Worm (Caenorhabditis elegans) whole organism, mixed stage, embryonic: Measurements from ENCODE around the gene T15H9.5.

Experiments used
- ces-1 ChIP-seq: fragments of 150-350 bp; optimal IDR thresholded peaks from 2 replicates; lab custom pipeline; 2014; ENCODE audit warnings: missing biosample characterization, missing genetic modification reagents, missing genetic modification characterization
- elt-3 ChIP-seq: fragments of 150-350 bp; optimal IDR thresholded peaks from 2 replicates; lab custom pipeline; 2014; ENCODE audit warnings: missing biosample characterization, missing genetic modification characterization
- lin-13 ChIP-seq: fragments of 150-350 bp; optimal IDR thresholded peaks from 2 replicates; lab custom pipeline; 2014; ENCODE audit warnings: missing biosample characterization, missing genetic modification characterization
- mls-2 ChIP-seq: sonication (generic microtip); optimal IDR thresholded peaks from 2 replicates; lab custom pipeline; 2016; ENCODE audit warnings: mild to moderate bottlenecking, missing genetic modification characterization, moderate library complexity, missing compliant biosample characterization
- nhr-12 ChIP-seq: fragments of 150-350 bp; optimal IDR thresholded peaks from 2 replicates; lab custom pipeline; 2014; ENCODE audit warnings: missing biosample characterization, missing genetic modification characterization
- pha-4 ChIP-seq: fragments of 150-350 bp; optimal IDR thresholded peaks from 2 replicates; lab custom pipeline; 2018; ENCODE audit warnings: missing biosample characterization, missing genetic modification reagents, missing genetic modification characterization
- ztf-11 ChIP-seq: fragments of 150-350 bp; optimal IDR thresholded peaks from 2 replicates; lab custom pipeline; 2014; ENCODE audit warnings: missing biosample characterization, missing genetic modification characterization

ce11 chrII:9605954-9606353 lies 5.3 kb downstream of the T15H9.5 start:
- no peak for TF ChIP-seq lin-13 (tag; lab: Kevin White, UChicago)
- no peak for TF ChIP-seq ces-1
- no peak for TF ChIP-seq nhr-12
- TF ChIP-seq ztf-11 (tag; lab: Kevin White, UChicago): no peak
- no peak for TF ChIP-seq elt-3
- TF ChIP-seq mls-2 (tag; lab: Kevin White, UChicago): no peak
- TF ChIP-seq pha-4 (tag; lab: Kevin White, UChicago): no peak
